Worm (Caenorhabditis elegans): ENCODE measurements around the gene bud-13.

ce11 chrIII:8923937-8924336 lies 43.6 kb downstream of the bud-13 start, which contains the start of gene ZK637.12:
- TF ChIP-seq aly-2 (tag; optimal IDR thresholded peaks at IDR 0.05) = no peak
- no peak for TF ChIP-seq nhr-237 (tag; optimal IDR thresholded peaks at IDR 0.05)

All from whole organism, L4 larva.